Worm (Caenorhabditis elegans) whole organism, young adult: ENCODE data around the gene idh-2.

Experiments used
- B0019.2 ChIP-seq: fragments of 200-800 bp; sonication (Bioruptor generic); conservative IDR thresholded peaks from 2 replicates; pipeline ENCODE4 v1.3.6; 2022; ENCODE audit warnings: missing genetic modification reagents, missing genetic modification characterization, missing compliant biosample characterization
- B0035.1 ChIP-seq: sonication (generic microtip); optimal IDR thresholded peaks from 2 replicates; lab custom pipeline; 2016; ENCODE audit warnings: missing genetic modification characterization, mild to moderate bottlenecking, missing compliant biosample characterization, missing genotype, missing genetic modification reagents
- F10E7.11 ChIP-seq: sonication (generic microtip); optimal IDR thresholded peaks from 2 replicates; lab custom pipeline; 2017; ENCODE audit warnings: mild to moderate bottlenecking, missing genetic modification characterization, moderate library complexity, missing compliant biosample characterization
- F22D6.2 ChIP-seq: sonication (generic microtip); optimal IDR thresholded peaks from 2 replicates; lab custom pipeline; 2016; ENCODE audit warnings: mild to moderate bottlenecking, missing genetic modification characterization, missing compliant biosample characterization
- F52B5.7 ChIP-seq: sonication (generic microtip); optimal IDR thresholded peaks from 2 replicates; lab custom pipeline; 2016; ENCODE audit warnings: mild to moderate bottlenecking, missing genetic modification characterization, missing compliant biosample characterization
- F57C9.4 ChIP-seq: sonication (generic microtip); optimal IDR thresholded peaks from 2 replicates; lab custom pipeline; 2017; ENCODE audit warnings: mild to moderate bottlenecking, missing genetic modification characterization, missing compliant biosample characterization
- K12H6.12 ChIP-seq: fragments of 200-800 bp; sonication (Bioruptor generic); optimal IDR thresholded peaks from 2 replicates; lab custom pipeline; 2018; ENCODE audit warnings: mild to moderate bottlenecking, missing genetic modification characterization, missing compliant biosample characterization
- Y53F4B.3 ChIP-seq: fragments of 200-800 bp; sonication (Bioruptor generic); IDR thresholded peaks from 2 replicates; pipeline ENCODE4 v1.3.6; 2022; ENCODE audit warnings: missing genetic modification reagents, missing genetic modification characterization, missing compliant biosample characterization
- ZK185.1 ChIP-seq: sonication (generic microtip); optimal IDR thresholded peaks from 2 replicates; lab custom pipeline; 2016; ENCODE audit warnings: mild to moderate bottlenecking, missing genetic modification characterization, missing compliant biosample characterization; ENCODE audit not compliant: poor library complexity, severe bottlenecking
- akir-1 ChIP-seq: fragments of 200-800 bp; sonication (Bioruptor generic); optimal IDR thresholded peaks from 2 replicates; lab custom pipeline; 2018; ENCODE audit warnings: mild to moderate bottlenecking, missing genetic modification characterization, moderate library complexity, missing compliant biosample characterization
- aptf-3 ChIP-seq: fragments of 200-800 bp; sonication (Bioruptor generic); IDR thresholded peaks from 2 replicates; pipeline ENCODE4 v1.3.6; 2022; ENCODE audit warnings: missing genetic modification characterization, missing compliant biosample characterization
- athp-1 ChIP-seq: sonication (generic microtip); optimal IDR thresholded peaks from 2 replicates; lab custom pipeline; 2017; ENCODE audit warnings: mild to moderate bottlenecking, missing genetic modification characterization, missing compliant biosample characterization
- attf-3 ChIP-seq: fragments of 200-800 bp; sonication (Bioruptor generic); conservative IDR thresholded peaks from 2 replicates; pipeline ENCODE4 v1.3.6; 2022; ENCODE audit warnings: missing genetic modification reagents, missing genetic modification characterization, missing compliant biosample characterization
- attf-5 ChIP-seq: fragments of 200-800 bp; sonication (Bioruptor generic); optimal IDR thresholded peaks from 2 replicates; lab custom pipeline; 2018; ENCODE audit warnings: mild to moderate bottlenecking, missing genetic modification characterization, missing compliant biosample characterization
- ceh-27 ChIP-seq: fragments of 200-800 bp; sonication (Bioruptor generic); optimal IDR thresholded peaks from 2 replicates; lab custom pipeline; 2018; ENCODE audit warnings: mild to moderate bottlenecking, missing genetic modification characterization, moderate library complexity, missing compliant biosample characterization
- chd-7 ChIP-seq: sonication (generic microtip); optimal IDR thresholded peaks from 2 replicates; lab custom pipeline; 2016; ENCODE audit warnings: mild to moderate bottlenecking, missing genetic modification characterization, moderate library complexity, missing compliant biosample characterization
- die-1 ChIP-seq: sonication (generic microtip); optimal IDR thresholded peaks from 2 replicates; lab custom pipeline; 2016; ENCODE audit warnings: missing genotype, mild to moderate bottlenecking, missing genetic modification characterization, missing compliant biosample characterization
- egl-44 ChIP-seq: fragments of 200-800 bp; sonication (Bioruptor generic); IDR thresholded peaks from 2 replicates; pipeline ENCODE4 v1.3.6; 2022; ENCODE audit warnings: missing genetic modification reagents, missing genetic modification characterization, missing compliant biosample characterization
- egrh-3 ChIP-seq: fragments of 200-800 bp; sonication (Bioruptor generic); IDR thresholded peaks from 2 replicates; pipeline ENCODE4 v1.3.6; 2022; ENCODE audit warnings: missing genetic modification reagents, missing genetic modification characterization, missing compliant biosample characterization
- him-1 ChIP-seq: sonication (generic microtip); optimal IDR thresholded peaks from 2 replicates; lab custom pipeline; 2016; ENCODE audit warnings: missing genotype, missing genetic modification reagents, missing genetic modification characterization, missing compliant biosample characterization
- hmg-1.2 ChIP-seq: fragments of 200-800 bp; sonication (Bioruptor generic); IDR thresholded peaks from 2 replicates; pipeline ENCODE4 v1.3.6; 2022; ENCODE audit warnings: missing genetic modification reagents, missing genetic modification characterization, missing compliant biosample characterization
- hrde-1 ChIP-seq: sonication (generic microtip); optimal IDR thresholded peaks from 2 replicates; lab custom pipeline; 2016; ENCODE audit warnings: missing genetic modification characterization, mild to moderate bottlenecking, missing compliant biosample characterization, moderate library complexity, missing genotype, missing genetic modification reagents, borderline replicate concordance
- let-526 ChIP-seq: fragments of 200-800 bp; sonication (Bioruptor generic); IDR thresholded peaks from 2 replicates; pipeline ENCODE4 v1.3.6; 2022; ENCODE audit warnings: missing genetic modification reagents, missing genetic modification characterization, missing compliant biosample characterization
- let-607 ChIP-seq, 2 experiments: fragments of 200-800 bp in 1 of 2; sonication (Bioruptor generic) in 1 of 2; sonication (generic microtip) in 1 of 2; optimal IDR thresholded peaks; 2 replicates each; lab custom pipeline; 2016 to 2018; ENCODE audit warnings: mild to moderate bottlenecking in 2 of 2, missing compliant biosample characterization in 2 of 2, missing genetic modification characterization in 2 of 2, moderate library complexity in 2 of 2, missing genotype in 1 of 2
- lin-26 ChIP-seq: fragments of 200-800 bp; sonication (Bioruptor generic); IDR thresholded peaks from 2 replicates; pipeline ENCODE4 v1.3.6; 2022; ENCODE audit warnings: missing genetic modification reagents, missing genetic modification characterization, missing compliant biosample characterization
- lin-35 ChIP-seq, 3 experiments: fragments of 150-350 bp in 2 of 3; sonication (generic microtip) in 1 of 3; optimal IDR thresholded peaks; 2 replicates each; lab custom pipeline; 2014 to 2018; ENCODE audit warnings: missing biosample characterization in 3 of 3, missing genetic modification characterization in 3 of 3, missing genetic modification reagents in 3 of 3
- lin-40 ChIP-seq: sonication (generic microtip); optimal IDR thresholded peaks from 2 replicates; lab custom pipeline; 2016; ENCODE audit warnings: missing genetic modification characterization, mild to moderate bottlenecking, missing compliant biosample characterization, missing genotype, missing genetic modification reagents
- madf-6 ChIP-seq: fragments of 200-800 bp; sonication (Bioruptor generic); IDR thresholded peaks from 2 replicates; pipeline ENCODE4 v1.3.6; 2022; ENCODE audit warnings: missing genetic modification reagents, missing genetic modification characterization, missing compliant biosample characterization
- mxl-1 ChIP-seq: sonication (generic microtip); optimal IDR thresholded peaks from 2 replicates; lab custom pipeline; 2016; ENCODE audit warnings: missing genetic modification characterization, missing compliant biosample characterization
- nfyb-1 ChIP-seq: fragments of 200-800 bp; sonication (Bioruptor generic); IDR thresholded peaks from 2 replicates; pipeline ENCODE4 v1.3.6; 2022; ENCODE audit warnings: missing genetic modification reagents, missing genetic modification characterization, missing compliant biosample characterization
- nhr-120 ChIP-seq: fragments of 200-800 bp; sonication (Bioruptor generic); IDR thresholded peaks from 2 replicates; pipeline ENCODE4 v1.3.6; 2022; ENCODE audit warnings: missing genetic modification characterization, missing compliant biosample characterization
- nhr-27 ChIP-seq: fragments of 200-800 bp; sonication (Bioruptor generic); optimal IDR thresholded peaks from 2 replicates; lab custom pipeline; 2018; ENCODE audit warnings: mild to moderate bottlenecking, missing genetic modification characterization, moderate library complexity, missing compliant biosample characterization
- nhr-80 ChIP-seq: sonication (generic microtip); optimal IDR thresholded peaks from 2 replicates; lab custom pipeline; 2016; ENCODE audit warnings: missing genetic modification characterization, missing compliant biosample characterization
- pbrm-1 ChIP-seq: fragments of 200-800 bp; sonication (Bioruptor generic); IDR thresholded peaks from 2 replicates; pipeline ENCODE4 v1.3.6; 2022; ENCODE audit warnings: missing genetic modification reagents, missing genetic modification characterization, missing compliant biosample characterization
- rcor-1 ChIP-seq: fragments of 200-800 bp; sonication (Bioruptor generic); IDR thresholded peaks from 2 replicates; pipeline ENCODE4 v1.3.6; 2022; ENCODE audit warnings: missing genetic modification reagents, missing genetic modification characterization, missing compliant biosample characterization
- rec-8 ChIP-seq, 2 experiments: sonication (generic microtip); optimal IDR thresholded peaks; 2 replicates each; lab custom pipeline; 2016; ENCODE audit warnings: mild to moderate bottlenecking in 2 of 2, missing genetic modification characterization in 2 of 2, missing genetic modification reagents in 2 of 2, missing genotype in 2 of 2, missing biosample characterization in 1 of 2, missing compliant biosample characterization in 1 of 2, moderate library complexity in 1 of 2
- rpc-1 ChIP-seq, 2 experiments: fragments of 150-350 bp in 1 of 2; sonication (generic microtip) in 1 of 2; optimal IDR thresholded peaks; 2 replicates each; lab custom pipeline; 2014 to 2018; ENCODE audit warnings: missing biosample characterization in 1 of 2, missing genetic modification characterization in 1 of 2, missing genetic modification reagents in 1 of 2, missing genotype in 1 of 2
- snpc-1.1 ChIP-seq: sonication (generic microtip); optimal IDR thresholded peaks from 2 replicates; lab custom pipeline; 2017; ENCODE audit warnings: missing genetic modification characterization, mild to moderate bottlenecking, missing compliant biosample characterization, antibody characterized with exemption, moderate library complexity, missing genotype, missing genetic modification reagents; ENCODE audit not compliant: insufficient read depth
- snpc-3.4 ChIP-seq: sonication (generic microtip); optimal IDR thresholded peaks from 2 replicates; lab custom pipeline; 2017; ENCODE audit warnings: missing genetic modification characterization, mild to moderate bottlenecking, missing compliant biosample characterization, antibody characterized with exemption, moderate library complexity, missing genotype, missing genetic modification reagents
- snpc-4 ChIP-seq, 5 experiments: fragments of 150-350 bp in 1 of 5; sonication (generic microtip) in 4 of 5; optimal IDR thresholded peaks; 2 replicates each; lab custom pipeline; 2014 to 2018; ENCODE audit warnings: missing genetic modification characterization in 5 of 5, missing biosample characterization in 3 of 5, antibody characterized with exemption in 2 of 5, mild to moderate bottlenecking in 2 of 5, missing compliant biosample characterization in 2 of 5, missing genotype in 2 of 5, moderate library complexity in 2 of 5, missing genetic modification reagents in 1 of 5
- somi-1 ChIP-seq: fragments of 200-800 bp; sonication (Bioruptor generic); optimal IDR thresholded peaks from 2 replicates; lab custom pipeline; 2018; ENCODE audit warnings: mild to moderate bottlenecking, missing genetic modification characterization, missing compliant biosample characterization
- sptf-2 ChIP-seq: fragments of 200-800 bp; sonication (Bioruptor generic); optimal IDR thresholded peaks from 2 replicates; lab custom pipeline; 2018; ENCODE audit warnings: mild to moderate bottlenecking, missing genetic modification characterization, missing compliant biosample characterization
- tbp1 ChIP-seq: fragments of 200-800 bp; sonication (Bioruptor generic); optimal IDR thresholded peaks from 2 replicates; lab custom pipeline; 2018; ENCODE audit warnings: mild to moderate bottlenecking, missing genetic modification characterization, missing compliant biosample characterization
- unc-62 ChIP-seq: fragments of 150-350 bp; optimal IDR thresholded peaks from 2 replicates; lab custom pipeline; 2014; ENCODE audit warnings: missing biosample characterization, missing genetic modification reagents, missing genetic modification characterization
- ztf-25 ChIP-seq: fragments of 200-800 bp; sonication (Bioruptor generic); IDR thresholded peaks from 2 replicates; pipeline ENCODE4 v1.3.6; 2022; ENCODE audit warnings: missing genetic modification reagents, missing genetic modification characterization, missing compliant biosample characterization
- ztf-28 ChIP-seq: fragments of 200-800 bp; sonication (Bioruptor generic); IDR thresholded peaks from 2 replicates; pipeline ENCODE4 v1.3.6; 2022; ENCODE audit warnings: missing genetic modification reagents, missing genetic modification characterization, missing compliant biosample characterization

Gene idh-2

DNA sequence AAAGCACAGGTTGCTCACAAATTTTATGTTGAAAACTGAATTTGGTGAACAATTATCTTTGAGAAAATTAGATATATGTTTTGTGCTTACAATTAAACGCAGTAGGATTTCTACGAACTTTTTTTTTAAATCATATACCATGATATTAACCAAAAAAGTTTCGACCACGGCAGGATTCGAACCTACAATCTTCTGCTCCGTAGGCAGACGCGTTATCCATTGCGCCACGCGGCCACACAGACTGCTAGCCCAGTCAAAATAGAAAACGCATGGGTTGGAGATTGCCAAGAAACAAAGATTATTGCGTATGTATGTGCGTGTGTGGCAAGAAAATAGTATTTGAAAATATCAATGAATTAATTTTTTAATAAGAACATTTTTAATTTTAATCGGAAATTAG, 36.6 kb downstream of the idh-2 start:
- peak; percentile 88 for TF ChIP-seq ZK185.1 (tag; lab: Kevin White, UChicago)
- TF ChIP-seq ceh-27 (GFP tag; lab: Kevin White, UChicago), result peak; percentile 62
- no peak for TF ChIP-seq F22D6.2 (tag; lab: Kevin White, UChicago)
- TF ChIP-seq nhr-80 (tag; lab: Kevin White, UChicago), result no peak
- peak; percentile 12 for TF ChIP-seq akir-1 (GFP tag; lab: Kevin White, UChicago)
- TF ChIP-seq aptf-3, result no peak
- no peak for TF ChIP-seq F52B5.7 (tag; lab: Kevin White, UChicago)
- no peak for TF ChIP-seq unc-62
- peak; percentile 70 to 88 for TF ChIP-seq rec-8 (tag; optimal IDR thresholded peaks at IDR 0.05; lab: Kevin White, UChicago)
- peak; percentile 81 for TF ChIP-seq die-1 (tag; lab: Kevin White, UChicago)
- TF ChIP-seq ztf-25, result peak; percentile 86
- peak; percentile 65 for TF ChIP-seq mxl-1 (tag; lab: Kevin White, UChicago)
- TF ChIP-seq attf-5 (GFP tag; lab: Kevin White, UChicago), result peak; percentile 40
- peak; percentile 91 for TF ChIP-seq lin-26 (GFP tag; lab: Robert Waterston, UW)
- no peak for TF ChIP-seq athp-1 (tag; lab: Kevin White, UChicago)
- TF ChIP-seq snpc-4 (GFP tag; optimal IDR thresholded peaks at IDR 0.05; lab: Kevin White, UChicago), result peak; percentile 82
- TF ChIP-seq snpc-4 (tag; optimal IDR thresholded peaks at IDR 0.05; lab: Kevin White, UChicago), result peak in 2 of 4 experiments; percentile 53 to 76
- TF ChIP-seq nfyb-1 (GFP tag; lab: Robert Waterston, UW), result peak; percentile 77; the same call in 1 of the 2 replicates
- peak; percentile 70 for TF ChIP-seq hrde-1 (tag; lab: Kevin White, UChicago)
- TF ChIP-seq lin-35 (GFP tag; optimal IDR thresholded peaks at IDR 0.05; lab: Kevin White, UChicago), result peak in 1 of 3 experiments; percentile 32
- no peak for TF ChIP-seq B0019.2 (GFP tag; lab: Robert Waterston, UW)
- peak; percentile 78 for TF ChIP-seq sptf-2 (GFP tag; lab: Kevin White, UChicago)
- TF ChIP-seq hmg-1.2 (GFP tag; lab: Robert Waterston, UW), result peak; percentile 76
- no peak for TF ChIP-seq let-526 (GFP tag; lab: Robert Waterston, UW)
- TF ChIP-seq ztf-28, result 0 out of 2 replicates have a peak, but pooled peaks have one; percentile 50
- peak; percentile 63 for TF ChIP-seq Y53F4B.3 (GFP tag; lab: Robert Waterston, UW)
- peak; percentile 90 for TF ChIP-seq him-1
- peak; percentile 51; the same call in 1 of the 2 replicates for TF ChIP-seq egl-44 (GFP tag; lab: Robert Waterston, UW)
- peak; percentile 91 for TF ChIP-seq rpc-1 (optimal IDR thresholded peaks at IDR 0.05; lab: Kevin White, UChicago)
- peak; percentile 94 for TF ChIP-seq rpc-1 (tag; optimal IDR thresholded peaks at IDR 0.05; lab: Kevin White, UChicago)
- 0 out of 2 replicates have a peak, but pooled peaks have one; percentile 18 for TF ChIP-seq attf-3 (GFP tag; lab: Robert Waterston, UW)
- TF ChIP-seq nhr-120 (GFP tag; lab: Robert Waterston, UW), result no peak
- TF ChIP-seq madf-6, result peak; percentile 20; the same call in 1 of the 2 replicates
- peak; percentile 91 for TF ChIP-seq tbp1
- TF ChIP-seq nhr-27, result no peak
- peak; percentile 42 for TF ChIP-seq somi-1 (GFP tag; lab: Kevin White, UChicago)
- peak; percentile 19 for TF ChIP-seq snpc-1.1 (tag; lab: Kevin White, UChicago)
- peak in 1 of 2 experiments; percentile 42 for TF ChIP-seq let-607 (tag; optimal IDR thresholded peaks at IDR 0.05; lab: Kevin White, UChicago)
- peak; percentile 12 for TF ChIP-seq chd-7 (tag; lab: Kevin White, UChicago)
- TF ChIP-seq egrh-3 (GFP tag; lab: Robert Waterston, UW), result peak; percentile 23; the same call in 1 of the 2 replicates
- TF ChIP-seq rcor-1, result peak; percentile 41; the same call in 1 of the 2 replicates
- TF ChIP-seq F10E7.11 (tag; lab: Kevin White, UChicago), result peak; percentile 53
- peak; percentile 80 for TF ChIP-seq snpc-3.4 (tag; lab: Kevin White, UChicago)
- peak; percentile 57 for TF ChIP-seq B0035.1 (tag; lab: Kevin White, UChicago)
- TF ChIP-seq F57C9.4 (tag; lab: Kevin White, UChicago), result no peak
- peak; percentile 60 for TF ChIP-seq lin-40 (tag; lab: Kevin White, UChicago)
- peak; percentile 55 for TF ChIP-seq K12H6.12 (tag; lab: Kevin White, UChicago)
- peak; percentile 92 for TF ChIP-seq pbrm-1
